Worm (Caenorhabditis elegans): ENCODE results near the gene nhr-59.
A peak's percentile ranks its signal among the peaks of the same experiment; 100 is the strongest.

nhr-59 gene

DNA sequence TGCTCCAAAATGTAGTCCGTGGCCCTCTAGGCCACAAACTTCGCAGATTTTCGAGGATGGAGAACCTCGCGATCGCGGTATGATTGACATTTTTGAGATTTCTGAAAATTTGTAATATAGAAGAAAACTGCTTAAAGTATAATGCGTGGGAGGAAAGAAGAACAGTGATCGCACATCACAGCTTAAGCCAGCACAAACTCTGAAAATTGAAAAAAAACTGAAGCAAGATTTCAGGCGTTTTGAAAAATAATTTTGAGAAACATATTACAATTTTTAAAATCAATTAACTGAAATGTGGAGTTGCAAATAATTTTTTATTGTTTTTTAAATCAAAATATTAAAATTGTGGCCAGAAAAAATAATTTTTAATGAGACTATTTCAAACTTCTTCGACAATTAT, 11.1 kb downstream of the nhr-59 start, which contains the start of gene nhr-275:
Gene nhr-275, minus strand, starts transcription at position 101 of the 400 bp plus-strand sequence.
- no peak for TF ChIP-seq snpc-1.2 (GFP tag; IDR thresholded peaks at IDR 0.05)
- TF ChIP-seq unc-130 (GFP tag; optimal IDR thresholded peaks at IDR 0.05): no peak
- TF ChIP-seq nhr-6 (tag; optimal IDR thresholded peaks at IDR 0.05): no peak
- TF ChIP-seq ctbp-1 (GFP tag; IDR thresholded peaks at IDR 0.05): no peak
- TF ChIP-seq aha-1 (tag): no peak
- no peak for TF ChIP-seq nhr-76 (tag; optimal IDR thresholded peaks at IDR 0.05)
- no peak for TF ChIP-seq cey-2 (tag; optimal IDR thresholded peaks at IDR 0.05; ENCODE audit: borderline replicate concordance, insufficient read depth)
- no peak for TF ChIP-seq hmg-1.1 (GFP tag; IDR thresholded peaks at IDR 0.05)
- no peak for TF ChIP-seq ztf-7 (tag; optimal IDR thresholded peaks at IDR 0.05)
- no peak for TF ChIP-seq daf-19 (GFP tag; conservative IDR thresholded peaks at IDR 0.05)

- TF ChIP-seq aha-1 (tag) (peak; percentile 38), duxl-1 (tag; optimal IDR thresholded peaks at IDR 0.05; ENCODE audit: poor library complexity) (no peak), unc-62 (GFP tag; optimal IDR thresholded peaks at IDR 0.05 in 1 of 2) (peak in 1 of 2 experiments; percentile 59), unc-62 (tag; optimal IDR thresholded peaks at IDR 0.05) (no peak)
These were observed 13.1 kb downstream of the nhr-59 start for ce11 chrV:2264925-2265324.

DNA sequence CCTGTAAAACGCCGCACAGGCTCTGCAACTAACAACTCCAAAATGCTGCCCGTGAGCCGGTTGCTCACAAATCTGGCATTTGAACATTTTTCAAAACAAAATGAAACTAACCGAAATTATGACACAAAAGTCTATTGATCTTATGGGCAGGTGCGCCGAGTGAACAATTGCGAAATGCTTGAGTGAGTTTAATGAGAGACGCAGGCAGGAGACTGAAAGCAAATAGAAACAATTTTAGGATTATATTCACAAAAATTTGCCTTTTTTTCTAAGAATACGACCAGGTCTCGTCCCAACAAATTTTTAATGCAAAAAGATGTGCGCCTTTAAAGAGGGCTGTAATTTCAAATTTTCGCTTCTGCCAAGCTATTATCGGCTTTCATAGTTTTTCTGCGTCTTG, 13.6 kb downstream of the nhr-59 start, which contains the start of gene nhr-183:
Gene nhr-183, minus strand, starts transcription at position 180 of the 400 bp plus-strand sequence.
- TF ChIP-seq pha-4 (GFP tag; IDR thresholded peaks at IDR 0.05) (no peak), pha-4 (tag; optimal IDR thresholded peaks at IDR 0.05) (peak; percentile 49), mxl-3 (GFP tag; optimal IDR thresholded peaks at IDR 0.05) (no peak)

DNA sequence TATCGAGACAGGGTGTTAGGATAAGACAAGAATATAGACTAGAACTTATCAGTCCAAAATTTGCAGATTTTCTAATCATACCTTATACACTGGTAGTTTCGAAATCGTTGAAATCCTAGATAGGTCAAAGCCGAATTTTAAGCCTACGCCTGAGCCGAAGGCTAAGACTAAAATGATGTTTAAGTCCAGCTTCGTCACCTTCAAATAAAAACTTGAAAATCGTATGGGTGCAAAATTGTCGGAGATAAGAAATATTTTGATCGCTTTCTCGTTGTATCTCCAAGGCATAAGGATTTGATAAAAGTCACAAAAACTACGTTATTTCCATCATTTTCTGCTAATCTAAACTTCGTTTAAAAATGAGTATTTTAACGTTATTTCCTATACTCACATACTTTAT, 17.4 kb downstream of the nhr-59 start, which contains the start of gene F41B5.12:
Gene F41B5.12, plus strand, starts transcription at position 301 of the 400 bp plus-strand sequence.
- TF ChIP-seq ces-1 (GFP tag; optimal IDR thresholded peaks at IDR 0.05): no peak
- no peak for TF ChIP-seq nhr-237 (tag; optimal IDR thresholded peaks at IDR 0.05)
- TF ChIP-seq ceh-62 (tag; optimal IDR thresholded peaks at IDR 0.05): no peak
- no peak for TF ChIP-seq F44E2.7 (GFP tag; IDR thresholded peaks at IDR 0.05)
- no peak for TF ChIP-seq T26A8.4 (GFP tag; IDR thresholded peaks at IDR 0.05)

DNA sequence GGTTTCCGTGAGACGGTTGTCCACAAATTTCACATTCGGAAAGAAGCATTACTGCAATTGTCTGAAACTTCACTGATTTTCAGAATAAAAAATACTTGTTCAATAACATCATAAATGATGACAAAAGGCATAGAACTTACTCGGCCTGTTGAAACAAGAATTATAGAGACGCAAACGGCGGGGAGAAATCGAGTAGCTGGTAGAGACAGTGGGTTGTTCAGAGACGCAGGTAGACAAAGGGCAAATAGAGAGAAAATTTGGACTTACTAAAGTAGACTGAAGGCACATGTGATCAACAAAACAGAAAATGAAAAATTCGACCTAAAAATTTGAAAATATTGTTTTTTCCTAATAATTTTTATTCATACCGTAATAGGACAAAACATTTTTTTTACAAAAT, 18.3 kb downstream of the nhr-59 start, which contains the start of gene nhr-182:
Gene nhr-182, minus strand, starts transcription at position 178 of the 400 bp plus-strand sequence.
- TF ChIP-seq nhr-28 (tag; optimal IDR thresholded peaks at IDR 0.05) (peak; percentile 25), mep-1 (tag; optimal IDR thresholded peaks at IDR 0.05) (no peak), aha-1 (tag) (no peak), hlh-11 (tag; optimal IDR thresholded peaks at IDR 0.05) (peak; percentile 14), dmd-6 (GFP tag; IDR thresholded peaks at IDR 0.05) (peak; percentile 18; the same call in 1 of the 2 replicates), dve-1 (tag; optimal IDR thresholded peaks at IDR 0.05; ENCODE audit: insufficient read depth) (peak; percentile 53), ceh-62 (tag; optimal IDR thresholded peaks at IDR 0.05) (no peak), mes-2 (tag; optimal IDR thresholded peaks at IDR 0.05; ENCODE audit: poor library complexity, severe bottlenecking) (peak; percentile 10), hlh-30 (tag; optimal IDR thresholded peaks at IDR 0.05; ENCODE audit: insufficient read depth) (peak; percentile 60), daf-16 (GFP tag; optimal IDR thresholded peaks at IDR 0.05) (no peak), daf-16 (tag; optimal IDR thresholded peaks at IDR 0.05) (peak; percentile 66), nhr-6 (tag; optimal IDR thresholded peaks at IDR 0.05) (no peak)

DNA sequence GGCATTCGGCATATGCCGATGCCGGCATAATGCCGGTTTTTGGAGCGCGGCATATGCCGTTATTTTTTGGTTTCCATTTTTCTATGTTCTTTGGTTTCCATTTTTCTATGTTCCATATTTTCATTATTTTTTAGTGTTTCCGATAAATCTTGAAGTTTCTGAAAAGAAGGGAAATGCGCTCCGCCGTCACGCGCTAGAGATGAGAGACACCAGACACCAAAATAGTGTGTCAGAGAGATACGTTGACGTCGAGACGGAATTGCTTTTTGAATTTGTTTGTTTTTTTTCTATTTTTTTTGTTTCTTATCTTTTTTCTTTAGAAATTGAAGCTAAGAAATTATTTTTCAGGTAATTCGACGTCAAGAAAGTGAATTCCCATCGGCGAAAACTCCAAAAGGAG, 22.9 kb downstream of the nhr-59 start, which contains the start of gene F41B5.1:
Gene F41B5.1, plus strand, starts transcription at position 343 of the 400 bp plus-strand sequence.
- TF ChIP-seq lin-38 (GFP tag; IDR thresholded peaks at IDR 0.05): peak; percentile 73
